Worm (Caenorhabditis elegans) whole organism, L1 larva: ENCODE data around the gene nspc-19.
A peak's percentile ranks its signal among the peaks of the same experiment; 100 is the strongest.

Experiments
- C04F5.9 ChIP-seq: sonication (generic microtip); optimal IDR thresholded peaks from 2 replicates; lab custom pipeline; 2016; ENCODE audit warnings: missing genetic modification characterization, missing compliant biosample characterization
- C34B4.2 ChIP-seq: sonication (generic microtip); optimal IDR thresholded peaks from 2 replicates; lab custom pipeline; 2017; ENCODE audit warnings: mild to moderate bottlenecking, missing genetic modification characterization, missing compliant biosample characterization
- F16B12.6 ChIP-seq: fragments of 150-350 bp; optimal IDR thresholded peaks from 2 replicates; lab custom pipeline; 2014; ENCODE audit warnings: missing biosample characterization, missing genetic modification characterization
- ama-1 ChIP-seq: fragments of 150-350 bp; optimal IDR thresholded peaks from 2 replicates; lab custom pipeline; 2014
- blmp-1 ChIP-seq: fragments of 150-350 bp; optimal IDR thresholded peaks from 2 replicates; lab custom pipeline; 2014; ENCODE audit warnings: missing biosample characterization, missing genetic modification characterization
- ceh-8 ChIP-seq: fragments of 200-800 bp; sonication (Bioruptor generic); optimal IDR thresholded peaks from 2 replicates; lab custom pipeline; 2018; ENCODE audit warnings: mild to moderate bottlenecking, missing genetic modification characterization, moderate library complexity, missing compliant biosample characterization
- ceh-82 ChIP-seq, 3 experiments: fragments of 150-350 bp in 1 of 3; sonication (generic microtip) in 2 of 3; optimal IDR thresholded peaks; 2 replicates each; lab custom pipeline; 2014 to 2017; ENCODE audit warnings: missing biosample characterization in 3 of 3, missing genetic modification characterization in 3 of 3
- ceh-88 ChIP-seq: fragments of 200-800 bp; sonication (Bioruptor generic); IDR thresholded peaks from 2 replicates; pipeline ENCODE4 v1.3.6; 2022; ENCODE audit warnings: missing genetic modification characterization, missing compliant biosample characterization
- ceh-90 ChIP-seq: sonication (generic microtip); optimal IDR thresholded peaks from 2 replicates; lab custom pipeline; 2016; ENCODE audit warnings: missing genetic modification characterization, missing compliant biosample characterization
- dpl-1 ChIP-seq, 3 experiments: fragments of 150-350 bp in 2 of 3; sonication (generic microtip) in 1 of 3; optimal IDR thresholded peaks; 2 replicates each; lab custom pipeline; 2014 to 2017; ENCODE audit warnings: missing biosample characterization in 3 of 3, missing genetic modification characterization in 3 of 3, missing genetic modification reagents in 3 of 3
- dsc-1 ChIP-seq: sonication (generic microtip); optimal IDR thresholded peaks from 2 replicates; lab custom pipeline; 2016; ENCODE audit warnings: mild to moderate bottlenecking, missing genetic modification characterization, missing compliant biosample characterization
- efl-1 ChIP-seq, 4 experiments: fragments of 150-350 bp; optimal IDR thresholded peaks in 3 of 4; peaks in 1 of 4; 1 replicate in 1 of 4; 2 replicates in 3 of 4; lab custom pipeline; 2014; ENCODE audit warnings: missing biosample characterization in 2 of 4, missing genetic modification characterization in 2 of 4, missing genetic modification reagents in 2 of 4
- efl-3 ChIP-seq: fragments of 200-800 bp; sonication (Bioruptor generic); optimal IDR thresholded peaks from 2 replicates; lab custom pipeline; 2018; ENCODE audit warnings: mild to moderate bottlenecking, missing genetic modification characterization, missing compliant biosample characterization
- egl-13 ChIP-seq: sonication (generic microtip); optimal IDR thresholded peaks from 2 replicates; lab custom pipeline; 2016; ENCODE audit warnings: missing genotype, missing genetic modification reagents, missing genetic modification characterization, missing compliant biosample characterization
- elt-2 ChIP-seq: sonication (generic microtip); optimal IDR thresholded peaks from 2 replicates; lab custom pipeline; 2016; ENCODE audit warnings: missing genetic modification characterization, mild to moderate bottlenecking, inconsistent platforms, missing compliant biosample characterization, missing genetic modification reagents
- irx-1 ChIP-seq: sonication (generic microtip); optimal IDR thresholded peaks from 2 replicates; lab custom pipeline; 2016; ENCODE audit warnings: missing genetic modification characterization, missing compliant biosample characterization
- isw-1 ChIP-seq: fragments of 200-800 bp; sonication (Bioruptor generic); IDR thresholded peaks from 2 replicates; pipeline ENCODE4 v1.3.6; 2022; ENCODE audit warnings: missing genetic modification characterization, missing compliant biosample characterization
- lin-13 ChIP-seq: fragments of 150-350 bp; optimal IDR thresholded peaks from 2 replicates; lab custom pipeline; 2014; ENCODE audit warnings: missing biosample characterization, missing genetic modification reagents, missing genetic modification characterization
- lin-14 ChIP-seq: fragments of 200-800 bp; sonication (Bioruptor generic); optimal IDR thresholded peaks from 2 replicates; lab custom pipeline; 2018; ENCODE audit warnings: mild to moderate bottlenecking, missing genetic modification characterization, moderate library complexity, missing compliant biosample characterization
- lin-15B ChIP-seq: fragments of 150-350 bp; sonication (generic microtip); optimal IDR thresholded peaks from 3 replicates; lab custom pipeline; 2014; ENCODE audit warnings: missing biosample characterization, missing genetic modification characterization
- lin-35 ChIP-seq, 2 experiments: fragments of 150-350 bp; optimal IDR thresholded peaks; 2 replicates each; lab custom pipeline; 2014; ENCODE audit warnings: missing biosample characterization in 2 of 2, missing genetic modification characterization in 2 of 2, missing genetic modification reagents in 2 of 2
- lin-39 ChIP-seq: fragments of 150-350 bp; optimal IDR thresholded peaks from 2 replicates; lab custom pipeline; 2014; ENCODE audit warnings: missing biosample characterization, missing genetic modification reagents, missing genetic modification characterization
- lsy-2 ChIP-seq, 2 experiments: fragments of 150-350 bp; optimal IDR thresholded peaks; 2 replicates each; lab custom pipeline; 2014; ENCODE audit warnings: missing biosample characterization in 2 of 2, missing genetic modification characterization in 2 of 2
- mdl-1 ChIP-seq, 2 experiments: fragments of 150-350 bp; optimal IDR thresholded peaks; 2 replicates each; lab custom pipeline; 2014 to 2017; ENCODE audit warnings: missing biosample characterization in 2 of 2, missing genetic modification characterization in 2 of 2, inconsistent platforms in 1 of 2
- mep-1 ChIP-seq: fragments of 150-350 bp; optimal IDR thresholded peaks from 2 replicates; lab custom pipeline; 2014; ENCODE audit warnings: missing biosample characterization, missing genetic modification characterization
- nhr-11 ChIP-seq: fragments of 150-350 bp; optimal IDR thresholded peaks from 2 replicates; lab custom pipeline; 2014; ENCODE audit warnings: missing biosample characterization, missing genetic modification characterization
- nhr-19 ChIP-seq: fragments of 200-800 bp; sonication (Bioruptor generic); conservative IDR thresholded peaks from 2 replicates; pipeline ENCODE4 v1.3.6; 2022; ENCODE audit warnings: missing genetic modification characterization, missing compliant biosample characterization
- nhr-20 ChIP-seq: sonication (generic microtip); optimal IDR thresholded peaks from 2 replicates; lab custom pipeline; 2016; ENCODE audit warnings: mild to moderate bottlenecking, missing genetic modification characterization, missing compliant biosample characterization
- nhr-28 ChIP-seq: fragments of 150-350 bp; optimal IDR thresholded peaks from 2 replicates; lab custom pipeline; 2014; ENCODE audit warnings: missing biosample characterization, missing genetic modification characterization
- nhr-47 ChIP-seq: sonication (generic microtip); optimal IDR thresholded peaks from 2 replicates; lab custom pipeline; 2016; ENCODE audit warnings: mild to moderate bottlenecking, missing genetic modification characterization, moderate library complexity, missing compliant biosample characterization
- nhr-71 ChIP-seq: sonication (generic microtip); optimal IDR thresholded peaks from 2 replicates; lab custom pipeline; 2016; ENCODE audit warnings: mild to moderate bottlenecking, missing genetic modification characterization, moderate library complexity, missing compliant biosample characterization
- nhr-76 ChIP-seq: sonication (generic microtip); optimal IDR thresholded peaks from 2 replicates; lab custom pipeline; 2017; ENCODE audit warnings: missing biosample characterization, missing genetic modification characterization
- nhr-84 ChIP-seq: sonication (generic microtip); optimal IDR thresholded peaks from 2 replicates; lab custom pipeline; 2017; ENCODE audit warnings: missing biosample characterization, missing genetic modification characterization
- nhr-85 ChIP-seq: sonication (generic microtip); peaks from one replicate; lab custom pipeline; 2016; ENCODE audit warnings: missing genetic modification characterization, inconsistent platforms, missing compliant biosample characterization
- nhr-90 ChIP-seq: sonication (generic microtip); optimal IDR thresholded peaks from 2 replicates; lab custom pipeline; 2016; ENCODE audit warnings: mild to moderate bottlenecking, missing genetic modification characterization, missing compliant biosample characterization; ENCODE audit not compliant: poor library complexity
- pax-3 ChIP-seq: fragments of 200-800 bp; sonication (Bioruptor generic); optimal IDR thresholded peaks from 2 replicates; lab custom pipeline; 2018; ENCODE audit warnings: mild to moderate bottlenecking, missing genetic modification characterization, moderate library complexity, missing compliant biosample characterization
- rnt-1 ChIP-seq: sonication (generic microtip); optimal IDR thresholded peaks from 2 replicates; lab custom pipeline; 2016; ENCODE audit warnings: mild to moderate bottlenecking, missing genetic modification characterization, moderate library complexity, missing compliant biosample characterization
- snpc-4 ChIP-seq: fragments of 150-350 bp; optimal IDR thresholded peaks from 2 replicates; lab custom pipeline; 2014; ENCODE audit warnings: missing biosample characterization, missing genetic modification characterization
- snu-23 ChIP-seq: sonication (generic microtip); optimal IDR thresholded peaks from 2 replicates; lab custom pipeline; 2016; ENCODE audit warnings: missing genetic modification characterization, missing compliant biosample characterization
- sptf-1 ChIP-seq: fragments of 150-350 bp; optimal IDR thresholded peaks from 2 replicates; lab custom pipeline; 2014; ENCODE audit warnings: missing biosample characterization, missing genetic modification characterization
- swsn-7 ChIP-seq: sonication (generic microtip); optimal IDR thresholded peaks from 2 replicates; lab custom pipeline; 2016; ENCODE audit warnings: missing genetic modification characterization, missing compliant biosample characterization
- unc-130 ChIP-seq: fragments of 150-350 bp; optimal IDR thresholded peaks from 2 replicates; lab custom pipeline; 2017; ENCODE audit warnings: missing biosample characterization, missing genetic modification characterization, inconsistent platforms
- unc-62 ChIP-seq: fragments of 150-350 bp; optimal IDR thresholded peaks from 2 replicates; lab custom pipeline; 2014; ENCODE audit warnings: missing biosample characterization, missing genetic modification reagents, missing genetic modification characterization
- unc-86 ChIP-seq: sonication (generic microtip); optimal IDR thresholded peaks from 2 replicates; lab custom pipeline; 2016; ENCODE audit warnings: missing genetic modification characterization, missing compliant biosample characterization
- unc-98 ChIP-seq: fragments of 200-800 bp; sonication (Bioruptor generic); IDR thresholded peaks from 2 replicates; pipeline ENCODE4 v1.3.6; 2022; ENCODE audit warnings: missing genetic modification characterization, missing compliant biosample characterization
- xbp-1 ChIP-seq: sonication (generic microtip); optimal IDR thresholded peaks from 2 replicates; lab custom pipeline; 2016; ENCODE audit warnings: missing genetic modification characterization, missing compliant biosample characterization
- zag-1 ChIP-seq: fragments of 150-350 bp; optimal IDR thresholded peaks from 2 replicates; lab custom pipeline; 2014; ENCODE audit warnings: missing biosample characterization, missing genetic modification characterization
- zip-4 ChIP-seq: fragments of 200-800 bp; sonication (Bioruptor generic); optimal IDR thresholded peaks from 2 replicates; lab custom pipeline; 2018; ENCODE audit warnings: mild to moderate bottlenecking, missing genetic modification characterization, moderate library complexity, missing compliant biosample characterization
- ztf-11 ChIP-seq, 2 experiments: sonication (generic microtip); optimal IDR thresholded peaks; 2 replicates each; lab custom pipeline; 2016 to 2017; ENCODE audit warnings: missing genetic modification characterization in 2 of 2, missing biosample characterization in 1 of 2, missing compliant biosample characterization in 1 of 2

nspc-19 gene

DNA sequence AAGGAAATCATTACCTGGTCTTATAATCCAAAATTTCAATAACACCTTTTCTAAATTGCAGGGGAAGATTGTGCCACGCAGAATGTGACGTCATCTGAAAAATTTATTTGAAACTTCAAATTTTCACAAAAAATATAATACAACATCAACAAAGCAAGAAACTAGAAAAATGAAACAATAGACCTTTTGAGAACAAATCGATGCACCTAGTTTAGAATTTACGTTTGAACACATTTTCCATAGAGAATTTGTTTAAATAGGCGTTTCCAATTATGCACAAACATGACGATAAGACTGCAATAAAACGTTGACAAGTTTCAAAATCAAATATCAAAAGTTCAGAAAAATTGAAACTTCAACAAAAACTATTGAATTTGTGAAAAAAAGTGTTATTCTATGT is 15.7 kb upstream of the nspc-19 start, which contains the start of gene fbxa-141:
Gene fbxa-141 (minus strand): TSS at position 101 of the 400 bp plus-strand sequence.
- TF ChIP-seq lsy-2 (tag; optimal IDR thresholded peaks at IDR 0.05; lab: Kevin White, UChicago) (no peak), sptf-1 (no peak), C04F5.9 (no peak), pax-3 (no peak), egl-13 (no peak), nhr-76 (tag; lab: Kevin White, UChicago) (no peak), ceh-88 (GFP tag; lab: Robert Waterston, UW) (no peak)

DNA sequence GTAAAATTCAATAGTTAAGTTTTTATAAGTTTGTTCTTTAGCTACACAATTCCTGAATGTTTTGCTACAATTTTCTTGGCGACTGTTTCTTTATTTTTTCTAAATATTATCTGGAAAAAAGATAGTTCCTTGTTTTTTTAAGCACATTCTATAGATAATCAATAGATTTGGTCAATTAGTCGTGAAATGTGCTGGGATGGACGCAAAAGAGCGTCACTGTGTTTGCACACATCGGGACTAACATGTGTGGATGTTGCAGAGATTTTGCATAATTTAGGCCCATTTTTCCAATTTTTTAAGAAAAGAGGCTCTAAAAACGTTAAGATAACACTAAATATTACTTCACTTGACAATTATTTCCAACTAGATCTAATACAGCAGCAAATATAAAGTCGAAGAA is 15.0 kb upstream of the nspc-19 start:
- TF ChIP-seq lin-39 (tag; lab: Kevin White, UChicago) (peak; percentile 36), blmp-1 (tag; lab: Kevin White, UChicago) (peak; percentile 4), snu-23 (GFP tag; lab: Kevin White, UChicago) (peak; percentile 45), dpl-1 (GFP tag; optimal IDR thresholded peaks at IDR 0.05; lab: Kevin White, UChicago) (peak in 1 of 3 experiments; percentile 25), dsc-1 (tag; lab: Kevin White, UChicago) (peak; percentile 84), lin-35 (GFP tag; optimal IDR thresholded peaks at IDR 0.05; lab: Kevin White, UChicago) (peak; percentile 2 to 14), nhr-19 (GFP tag; lab: Robert Waterston, UW) (0 out of 2 replicates have a peak, but pooled peaks have one; percentile 7), nhr-71 (tag; lab: Kevin White, UChicago) (peak; percentile 45), zag-1 (no peak), rnt-1 (tag; lab: Kevin White, UChicago) (peak; percentile 26), nhr-28 (tag; lab: Kevin White, UChicago) (no peak), ceh-82 (tag; optimal IDR thresholded peaks at IDR 0.05; lab: Kevin White, UChicago) (peak in 1 of 3 experiments; percentile 14), zip-4 (GFP tag; lab: Kevin White, UChicago) (no peak), nhr-20 (peak; percentile 35), nhr-90 (no peak), unc-130 (tag; lab: Kevin White, UChicago) (no peak), nhr-11 (no peak), efl-3 (no peak), nhr-84 (tag; lab: Kevin White, UChicago) (no peak), lin-13 (GFP tag; lab: Kevin White, UChicago) (peak; percentile 19), irx-1 (tag; lab: Kevin White, UChicago) (peak; percentile 16), swsn-7 (tag; lab: Kevin White, UChicago) (peak; percentile 48), unc-98 (GFP tag; lab: Robert Waterston, UW) (no peak), ceh-8 (peak; percentile 47), nhr-85 (no peak), mdl-1 (tag; optimal IDR thresholded peaks at IDR 0.05; lab: Kevin White, UChicago) (no peak), lsy-2 (tag; optimal IDR thresholded peaks at IDR 0.05; lab: Kevin White, UChicago) (peak; percentile 45 to 46), lin-14 (peak; percentile 49), F16B12.6 (peak; percentile 90), snpc-4 (tag; lab: Kevin White, UChicago) (peak; percentile 18), ceh-90 (tag; lab: Kevin White, UChicago) (no peak), unc-62 (GFP tag; lab: Kevin White, UChicago) (no peak), xbp-1 (peak; percentile 51), unc-86 (tag; lab: Kevin White, UChicago) (no peak), nhr-47 (tag; lab: Kevin White, UChicago) (peak; percentile 44), nhr-76 (tag; lab: Kevin White, UChicago) (no peak), lin-15B (tag; lab: Kevin White, UChicago) (no peak), isw-1 (GFP tag; lab: Robert Waterston, UW) (no peak), ztf-11 (tag; optimal IDR thresholded peaks at IDR 0.05; lab: Kevin White, UChicago) (peak in 1 of 2 experiments; percentile 13), ama-1 (lab: Kevin White, UChicago) (no peak), mep-1 (tag; lab: Kevin White, UChicago) (peak; percentile 54), efl-1 (optimal IDR thresholded peaks at IDR 0.05; lab: Kevin White, UChicago) (peak; percentile 17 to 26), efl-1 (GFP tag; optimal IDR thresholded peaks at IDR 0.05 in 1 of 2; lab: Kevin White, UChicago) (peak in 1 of 2 experiments; percentile 91), C34B4.2 (tag; lab: Kevin White, UChicago) (no peak), elt-2 (tag; lab: Kevin White, UChicago) (no peak)
